Worm (Caenorhabditis elegans) whole organism, L2 larva: Measurements from ENCODE around the gene Y38F1A.1.

ENCODE experiments used
- lin-11 ChIP-seq: fragments of 150-350 bp; sonication (generic microtip); optimal IDR thresholded peaks from 2 replicates; lab custom pipeline; 2014; ENCODE audit warnings: missing biosample characterization, missing genetic modification characterization, inconsistent platforms, mixed read lengths
- nhr-12 ChIP-seq: fragments of 150-350 bp; optimal IDR thresholded peaks from 2 replicates; lab custom pipeline; 2014; ENCODE audit warnings: missing biosample characterization, missing genetic modification characterization

ce11 chrII:13003244-13003643 is 48.7 kb upstream of the Y38F1A.1 start:
- TF ChIP-seq lin-11 (tag; lab: Kevin White, UChicago) (no peak), nhr-12 (tag; lab: Kevin White, UChicago) (no peak)
